Worm (Caenorhabditis elegans): Measurements from ENCODE around the gene K02E11.7.

ce11 chrV:14268616-14269015 lies 14.5 kb upstream of the K02E11.7 start, which contains the start of gene F40G12.4:
- TF ChIP-seq dao-5 (tag; optimal IDR thresholded peaks at IDR 0.05) = no peak
- no peak for TF ChIP-seq W03F9.2 (tag; optimal IDR thresholded peaks at IDR 0.05)
